Worm (Caenorhabditis elegans): ENCODE measurements around the gene D1054.5.

D1054.5 gene

ce11 chrV:10776528-10777055 lies at the start of gene D1054.5:
TSS of gene D1054.5 (minus strand) at chrV:10776578.
- TF ChIP-seq him-1 (tag; optimal IDR thresholded peaks at IDR 0.05), result no peak
- no peak for TF ChIP-seq W03F9.2 (tag; optimal IDR thresholded peaks at IDR 0.05)
- TF ChIP-seq dao-5 (tag; optimal IDR thresholded peaks at IDR 0.05), result no peak

- TF ChIP-seq dao-5 (tag; optimal IDR thresholded peaks at IDR 0.05) (no peak), him-1 (tag; optimal IDR thresholded peaks at IDR 0.05) (no peak), W03F9.2 (tag; optimal IDR thresholded peaks at IDR 0.05) (no peak)
These were observed 48.3 kb upstream of the D1054.5 start, which contains the start of gene nrx-1 for ce11 chrV:10824711-10825110. TSS of gene nrx-1 (plus strand) at chrV:10825011.

ce11 chrV:10818498-10818897 lies 42.1 kb upstream of the D1054.5 start:
- TF ChIP-seq him-1 (tag; optimal IDR thresholded peaks at IDR 0.05) (no peak), W03F9.2 (tag; optimal IDR thresholded peaks at IDR 0.05) (no peak), dao-5 (tag; optimal IDR thresholded peaks at IDR 0.05) (no peak)

- TF ChIP-seq him-1 (tag; optimal IDR thresholded peaks at IDR 0.05) (no peak), dao-5 (tag; optimal IDR thresholded peaks at IDR 0.05) (no peak), W03F9.2 (tag; optimal IDR thresholded peaks at IDR 0.05) (no peak)
These were observed 40.5 kb upstream of the D1054.5 start for ce11 chrV:10816831-10817230.

ce11 chrV:10814333-10814732 lies 38.0 kb upstream of the D1054.5 start:
- TF ChIP-seq dao-5 (tag; optimal IDR thresholded peaks at IDR 0.05), result no peak
- TF ChIP-seq him-1 (tag; optimal IDR thresholded peaks at IDR 0.05), result no peak

- TF ChIP-seq W03F9.2 (tag; optimal IDR thresholded peaks at IDR 0.05) (peak; percentile 21), him-1 (tag; optimal IDR thresholded peaks at IDR 0.05) (no peak)
These were observed 37.2 kb upstream of the D1054.5 start, which contains the start of the genes C29A12.1 and lig-1 for ce11 chrV:10813425-10814156. TSS of gene C29A12.1 (minus strand) at chrV:10813487. TSS of gene lig-1 (plus strand) at chrV:10814106.

ce11 chrV:10811763-10812162 lies 35.4 kb upstream of the D1054.5 start, which contains the start of gene C29A12.22:
TSS of gene C29A12.22 (plus strand) at chrV:10812063.
- TF ChIP-seq dao-5 (tag; optimal IDR thresholded peaks at IDR 0.05), result no peak
- TF ChIP-seq W03F9.2 (tag; optimal IDR thresholded peaks at IDR 0.05), result no peak
- TF ChIP-seq him-1 (tag; optimal IDR thresholded peaks at IDR 0.05), result no peak

ce11 chrV:10807862-10808327 lies 31.5 kb upstream of the D1054.5 start, which contains the start of gene plrg-1:
TSS of gene plrg-1 (minus strand) at chrV:10807912.
- TF ChIP-seq W03F9.2 (tag; optimal IDR thresholded peaks at IDR 0.05) (peak; percentile 92), him-1 (tag; optimal IDR thresholded peaks at IDR 0.05) (peak; percentile 33), dao-5 (tag; optimal IDR thresholded peaks at IDR 0.05) (peak; percentile 29)

ce11 chrV:10805934-10806333 lies 29.6 kb upstream of the D1054.5 start, which contains the start of gene prp-38:
TSS of gene prp-38 (minus strand) at chrV:10806034.
- TF ChIP-seq him-1 (tag; optimal IDR thresholded peaks at IDR 0.05), result no peak

- no peak for TF ChIP-seq W03F9.2 (tag; optimal IDR thresholded peaks at IDR 0.05)
- no peak for TF ChIP-seq him-1 (tag; optimal IDR thresholded peaks at IDR 0.05)
- no peak for TF ChIP-seq dao-5 (tag; optimal IDR thresholded peaks at IDR 0.05)
These were observed 28.0 kb upstream of the D1054.5 start, which contains the start of gene secs-1 for ce11 chrV:10804374-10804773. TSS of gene secs-1 (minus strand) at chrV:10804474.

ce11 chrV:10802060-10802459 lies 25.7 kb upstream of the D1054.5 start:
- TF ChIP-seq W03F9.2 (tag; optimal IDR thresholded peaks at IDR 0.05) (peak; percentile 1), dao-5 (tag; optimal IDR thresholded peaks at IDR 0.05) (no peak)

ce11 chrV:10801154-10801553 lies 24.8 kb upstream of the D1054.5 start, which contains the start of gene D1054.18:
TSS of gene D1054.18 (minus strand) at chrV:10801198.
- TF ChIP-seq dao-5 (tag; optimal IDR thresholded peaks at IDR 0.05), result no peak
- no peak for TF ChIP-seq W03F9.2 (tag; optimal IDR thresholded peaks at IDR 0.05)
- TF ChIP-seq him-1 (tag; optimal IDR thresholded peaks at IDR 0.05), result no peak

ce11 chrV:10798090-10798489 lies 21.7 kb upstream of the D1054.5 start, which contains the start of gene srh-184:
TSS of gene srh-184 (minus strand) at chrV:10798190.
- TF ChIP-seq W03F9.2 (tag; optimal IDR thresholded peaks at IDR 0.05), result no peak
- TF ChIP-seq dao-5 (tag; optimal IDR thresholded peaks at IDR 0.05), result no peak
- no peak for TF ChIP-seq him-1 (tag; optimal IDR thresholded peaks at IDR 0.05)

ce11 chrV:10795494-10795893 lies 19.1 kb upstream of the D1054.5 start, which contains the start of gene D1054.19:
TSS of gene D1054.19 (plus strand) at chrV:10795794.
- no peak for TF ChIP-seq W03F9.2 (tag; optimal IDR thresholded peaks at IDR 0.05)
- no peak for TF ChIP-seq him-1 (tag; optimal IDR thresholded peaks at IDR 0.05)
- no peak for TF ChIP-seq dao-5 (tag; optimal IDR thresholded peaks at IDR 0.05)

Data from whole organism, L4/young adult.